Fruit fly (Drosophila melanogaster): ENCODE measurements around the gene CG34288.

- TF ChIP-seq pan (optimal IDR thresholded peaks at IDR 0.05) (no peak), Hr83 (GFP tag; optimal IDR thresholded peaks at IDR 0.05; ENCODE audit: poor library complexity, severe bottlenecking) (no peak), N (GFP tag; optimal IDR thresholded peaks at IDR 0.05) (no peak)
These were observed 46.8 kb downstream of the CG34288 start for dm6 chr3R:22400246-22400645.
